Worm (Caenorhabditis elegans) whole organism, young adult: ENCODE results near the gene T04F3.3.

ENCODE experiments used
- B0035.1 ChIP-seq: sonication (generic microtip); optimal IDR thresholded peaks from 2 replicates; lab custom pipeline; 2016; ENCODE audit warnings: missing genetic modification characterization, mild to moderate bottlenecking, missing compliant biosample characterization, missing genotype, missing genetic modification reagents
- B0261.1 ChIP-seq: sonication (generic microtip); optimal IDR thresholded peaks from 2 replicates; lab custom pipeline; 2016; ENCODE audit warnings: mild to moderate bottlenecking, missing genetic modification characterization, moderate library complexity, missing compliant biosample characterization
- D2030.7 ChIP-seq: fragments of 200-800 bp; sonication (Bioruptor generic); IDR thresholded peaks from 2 replicates; pipeline ENCODE4 v1.3.6; 2022; ENCODE audit warnings: missing genetic modification reagents, missing genetic modification characterization, missing compliant biosample characterization
- F10E7.11 ChIP-seq: sonication (generic microtip); optimal IDR thresholded peaks from 2 replicates; lab custom pipeline; 2017; ENCODE audit warnings: mild to moderate bottlenecking, missing genetic modification characterization, moderate library complexity, missing compliant biosample characterization
- F22D6.2 ChIP-seq: sonication (generic microtip); optimal IDR thresholded peaks from 2 replicates; lab custom pipeline; 2016; ENCODE audit warnings: mild to moderate bottlenecking, missing genetic modification characterization, missing compliant biosample characterization
- F33H1.4 ChIP-seq: fragments of 200-800 bp; sonication (Bioruptor generic); IDR thresholded peaks from 2 replicates; pipeline ENCODE4 v1.3.6; 2022; ENCODE audit warnings: missing genetic modification reagents, missing genetic modification characterization, missing compliant biosample characterization
- F37B4.10 ChIP-seq: fragments of 200-800 bp; sonication (Bioruptor generic); IDR thresholded peaks from 2 replicates; pipeline ENCODE4 v1.3.6; 2022; ENCODE audit warnings: missing genetic modification characterization, missing compliant biosample characterization
- F55B11.4 ChIP-seq: sonication (generic microtip); optimal IDR thresholded peaks from 2 replicates; lab custom pipeline; 2016; ENCODE audit warnings: missing compliant biosample characterization, missing genetic modification characterization, borderline replicate concordance; ENCODE audit not compliant: insufficient read depth
- F57A8.1 ChIP-seq: fragments of 200-800 bp; sonication (Bioruptor generic); optimal IDR thresholded peaks from 2 replicates; lab custom pipeline; 2018; ENCODE audit warnings: mild to moderate bottlenecking, missing genetic modification characterization, moderate library complexity, missing compliant biosample characterization
- F57C9.4 ChIP-seq: sonication (generic microtip); optimal IDR thresholded peaks from 2 replicates; lab custom pipeline; 2017; ENCODE audit warnings: mild to moderate bottlenecking, missing genetic modification characterization, missing compliant biosample characterization
- K12H6.12 ChIP-seq: fragments of 200-800 bp; sonication (Bioruptor generic); optimal IDR thresholded peaks from 2 replicates; lab custom pipeline; 2018; ENCODE audit warnings: mild to moderate bottlenecking, missing genetic modification characterization, missing compliant biosample characterization
- Y53F4B.3 ChIP-seq: fragments of 200-800 bp; sonication (Bioruptor generic); IDR thresholded peaks from 2 replicates; pipeline ENCODE4 v1.3.6; 2022; ENCODE audit warnings: missing genetic modification reagents, missing genetic modification characterization, missing compliant biosample characterization
- ZK185.1 ChIP-seq: sonication (generic microtip); optimal IDR thresholded peaks from 2 replicates; lab custom pipeline; 2016; ENCODE audit warnings: mild to moderate bottlenecking, missing genetic modification characterization, missing compliant biosample characterization; ENCODE audit not compliant: poor library complexity, severe bottlenecking
- ama-1 ChIP-seq, 3 experiments: fragments of 150-350 bp in 1 of 3; sonication (generic microtip) in 2 of 3; optimal IDR thresholded peaks; 2 replicates each; lab custom pipeline; 2014 to 2018; ENCODE audit warnings: missing biosample characterization in 2 of 3, missing genetic modification characterization in 2 of 3, missing genetic modification reagents in 2 of 3
- aptf-2 ChIP-seq: fragments of 200-800 bp; sonication (Bioruptor generic); conservative IDR thresholded peaks from 2 replicates; pipeline ENCODE4 v1.3.6; 2022; ENCODE audit warnings: missing genetic modification reagents, missing genetic modification characterization, missing compliant biosample characterization
- aptf-3 ChIP-seq: fragments of 200-800 bp; sonication (Bioruptor generic); IDR thresholded peaks from 2 replicates; pipeline ENCODE4 v1.3.6; 2022; ENCODE audit warnings: missing genetic modification characterization, missing compliant biosample characterization
- athp-1 ChIP-seq: sonication (generic microtip); optimal IDR thresholded peaks from 2 replicates; lab custom pipeline; 2017; ENCODE audit warnings: mild to moderate bottlenecking, missing genetic modification characterization, missing compliant biosample characterization
- attf-5 ChIP-seq: fragments of 200-800 bp; sonication (Bioruptor generic); optimal IDR thresholded peaks from 2 replicates; lab custom pipeline; 2018; ENCODE audit warnings: mild to moderate bottlenecking, missing genetic modification characterization, missing compliant biosample characterization
- cebp-1 ChIP-seq, 2 experiments: fragments of 200-800 bp in 1 of 2; sonication (Bioruptor generic) in 1 of 2; sonication (generic microtip) in 1 of 2; IDR thresholded peaks in 1 of 2; optimal IDR thresholded peaks in 1 of 2; 2 replicates each; pipeline versions ENCODE4 v1.3.6 to Lab custom; 2017 to 2022; ENCODE audit warnings: missing compliant biosample characterization in 2 of 2, missing genetic modification characterization in 2 of 2, mild to moderate bottlenecking in 1 of 2, missing genetic modification reagents in 1 of 2, moderate library complexity in 1 of 2
- ceh-91 ChIP-seq: fragments of 200-800 bp; sonication (Bioruptor generic); IDR thresholded peaks from 2 replicates; pipeline ENCODE4 v1.3.6; 2022; ENCODE audit warnings: missing genetic modification reagents, missing genetic modification characterization, missing compliant biosample characterization
- efl-1 ChIP-seq: fragments of 150-350 bp; optimal IDR thresholded peaks from 2 replicates; lab custom pipeline; 2014; ENCODE audit warnings: missing biosample characterization, missing genetic modification reagents, missing genetic modification characterization
- fkh-3 ChIP-seq: sonication (generic microtip); optimal IDR thresholded peaks from 2 replicates; lab custom pipeline; 2016; ENCODE audit warnings: mild to moderate bottlenecking, missing genetic modification characterization, missing compliant biosample characterization
- hsf-1 ChIP-seq: fragments of 200-800 bp; sonication (Bioruptor generic); IDR thresholded peaks from 2 replicates; pipeline ENCODE4 v1.3.6; 2022; ENCODE audit warnings: missing genetic modification reagents, missing genetic modification characterization, missing compliant biosample characterization
- lin-54 ChIP-seq: fragments of 200-800 bp; sonication (Bioruptor generic); optimal IDR thresholded peaks from 2 replicates; lab custom pipeline; 2018; ENCODE audit warnings: mild to moderate bottlenecking, missing genetic modification characterization, missing compliant biosample characterization
- lsl-1 ChIP-seq: fragments of 200-800 bp; sonication (Bioruptor generic); optimal IDR thresholded peaks from 2 replicates; lab custom pipeline; 2018; ENCODE audit warnings: mild to moderate bottlenecking, missing genetic modification characterization, moderate library complexity, missing compliant biosample characterization
- madf-3 ChIP-seq: fragments of 200-800 bp; sonication (Bioruptor generic); IDR thresholded peaks from 2 replicates; pipeline ENCODE4 v1.3.6; 2022; ENCODE audit warnings: missing genetic modification reagents, missing genetic modification characterization, missing compliant biosample characterization
- madf-6 ChIP-seq: fragments of 200-800 bp; sonication (Bioruptor generic); IDR thresholded peaks from 2 replicates; pipeline ENCODE4 v1.3.6; 2022; ENCODE audit warnings: missing genetic modification reagents, missing genetic modification characterization, missing compliant biosample characterization
- mcd-1 ChIP-seq: fragments of 200-800 bp; sonication (Bioruptor generic); IDR thresholded peaks from 2 replicates; pipeline ENCODE4 v1.3.6; 2022; ENCODE audit warnings: missing genetic modification reagents, missing genetic modification characterization, missing compliant biosample characterization
- mel-28 ChIP-seq: sonication (generic microtip); optimal IDR thresholded peaks from 2 replicates; lab custom pipeline; 2016; ENCODE audit warnings: borderline replicate concordance, mild to moderate bottlenecking, missing genetic modification characterization, missing compliant biosample characterization
- nfyb-1 ChIP-seq: fragments of 200-800 bp; sonication (Bioruptor generic); IDR thresholded peaks from 2 replicates; pipeline ENCODE4 v1.3.6; 2022; ENCODE audit warnings: missing genetic modification reagents, missing genetic modification characterization, missing compliant biosample characterization
- nhr-120 ChIP-seq: fragments of 200-800 bp; sonication (Bioruptor generic); IDR thresholded peaks from 2 replicates; pipeline ENCODE4 v1.3.6; 2022; ENCODE audit warnings: missing genetic modification characterization, missing compliant biosample characterization
- nhr-80 ChIP-seq: sonication (generic microtip); optimal IDR thresholded peaks from 2 replicates; lab custom pipeline; 2016; ENCODE audit warnings: missing genetic modification characterization, missing compliant biosample characterization
- rec-8 ChIP-seq, 2 experiments: sonication (generic microtip); optimal IDR thresholded peaks; 2 replicates each; lab custom pipeline; 2016; ENCODE audit warnings: mild to moderate bottlenecking in 2 of 2, missing genetic modification characterization in 2 of 2, missing genetic modification reagents in 2 of 2, missing genotype in 2 of 2, missing biosample characterization in 1 of 2, missing compliant biosample characterization in 1 of 2, moderate library complexity in 1 of 2
- rpc-1 ChIP-seq, 2 experiments: fragments of 150-350 bp in 1 of 2; sonication (generic microtip) in 1 of 2; optimal IDR thresholded peaks; 2 replicates each; lab custom pipeline; 2014 to 2018; ENCODE audit warnings: missing biosample characterization in 1 of 2, missing genetic modification characterization in 1 of 2, missing genetic modification reagents in 1 of 2, missing genotype in 1 of 2
- snpc-3.4 ChIP-seq: sonication (generic microtip); optimal IDR thresholded peaks from 2 replicates; lab custom pipeline; 2017; ENCODE audit warnings: missing genetic modification characterization, mild to moderate bottlenecking, missing compliant biosample characterization, antibody characterized with exemption, moderate library complexity, missing genotype, missing genetic modification reagents
- sptf-2 ChIP-seq: fragments of 200-800 bp; sonication (Bioruptor generic); optimal IDR thresholded peaks from 2 replicates; lab custom pipeline; 2018; ENCODE audit warnings: mild to moderate bottlenecking, missing genetic modification characterization, missing compliant biosample characterization
- tbp1 ChIP-seq: fragments of 200-800 bp; sonication (Bioruptor generic); optimal IDR thresholded peaks from 2 replicates; lab custom pipeline; 2018; ENCODE audit warnings: mild to moderate bottlenecking, missing genetic modification characterization, missing compliant biosample characterization
- tbx-9 ChIP-seq: sonication (generic microtip); optimal IDR thresholded peaks from 2 replicates; lab custom pipeline; 2016; ENCODE audit warnings: borderline replicate concordance, missing genetic modification characterization, inconsistent platforms, missing compliant biosample characterization
- tlf-1 ChIP-seq: fragments of 200-800 bp; sonication (Bioruptor generic); optimal IDR thresholded peaks from 2 replicates; lab custom pipeline; 2018; ENCODE audit warnings: mild to moderate bottlenecking, missing genetic modification characterization, missing compliant biosample characterization
- unc-62 ChIP-seq: fragments of 150-350 bp; optimal IDR thresholded peaks from 2 replicates; lab custom pipeline; 2014; ENCODE audit warnings: missing biosample characterization, missing genetic modification reagents, missing genetic modification characterization
- ztf-18 ChIP-seq: sonication (generic microtip); optimal IDR thresholded peaks from 2 replicates; lab custom pipeline; 2016; ENCODE audit warnings: missing genotype, mild to moderate bottlenecking, missing genetic modification characterization, missing compliant biosample characterization
- ztf-22 ChIP-seq: fragments of 200-800 bp; sonication (Bioruptor generic); optimal IDR thresholded peaks from 2 replicates; lab custom pipeline; 2018; ENCODE audit warnings: mild to moderate bottlenecking, missing genetic modification characterization, moderate library complexity, missing compliant biosample characterization
- ztf-28 ChIP-seq: fragments of 200-800 bp; sonication (Bioruptor generic); IDR thresholded peaks from 2 replicates; pipeline ENCODE4 v1.3.6; 2022; ENCODE audit warnings: missing genetic modification reagents, missing genetic modification characterization, missing compliant biosample characterization

Gene T04F3.3

ce11 chrV:11730060-11730459, 28.7 kb upstream of the T04F3.3 start, which contains the start of gene rhr-2:
Gene rhr-2 (minus strand): TSS chrV:11730160.
- TF ChIP-seq tlf-1 (no peak), nfyb-1 (GFP tag; lab: Robert Waterston, UW) (no peak), F57A8.1 (no peak), F57C9.4 (tag; lab: Kevin White, UChicago) (no peak), rpc-1 (optimal IDR thresholded peaks at IDR 0.05; lab: Kevin White, UChicago) (no peak), rpc-1 (tag; optimal IDR thresholded peaks at IDR 0.05; lab: Kevin White, UChicago) (no peak), attf-5 (GFP tag; lab: Kevin White, UChicago) (no peak), ZK185.1 (tag; lab: Kevin White, UChicago) (no peak), aptf-2 (GFP tag; lab: Robert Waterston, UW) (no peak), F55B11.4 (tag; lab: Kevin White, UChicago) (no peak), nhr-80 (no peak), athp-1 (tag; lab: Kevin White, UChicago) (no peak), mel-28 (no peak), K12H6.12 (tag; lab: Kevin White, UChicago) (no peak), efl-1 (GFP tag; lab: Kevin White, UChicago) (no peak), B0261.1 (tag; lab: Kevin White, UChicago) (no peak), aptf-3 (GFP tag; lab: Robert Waterston, UW) (no peak)
- TF ChIP-seq, all 124 proteins: peak for 0

- TF ChIP-seq efl-1 (GFP tag; lab: Kevin White, UChicago): no peak
- no peak for TF ChIP-seq ztf-18 (tag; lab: Kevin White, UChicago)
- TF ChIP-seq ztf-22 (GFP tag; lab: Kevin White, UChicago): no peak
- TF ChIP-seq unc-62 (GFP tag; lab: Kevin White, UChicago): no peak
- no peak for TF ChIP-seq tbp1
- TF ChIP-seq ceh-91 (GFP tag; lab: Robert Waterston, UW): no peak
- no peak for TF ChIP-seq hsf-1 (GFP tag; lab: Robert Waterston, UW)
- TF ChIP-seq Y53F4B.3 (GFP tag; lab: Robert Waterston, UW): no peak
- TF ChIP-seq B0035.1 (tag; lab: Kevin White, UChicago): no peak
- TF ChIP-seq F22D6.2 (tag; lab: Kevin White, UChicago): no peak
- TF ChIP-seq rec-8 (tag; optimal IDR thresholded peaks at IDR 0.05; lab: Kevin White, UChicago): no peak
- TF ChIP-seq D2030.7 (GFP tag; lab: Robert Waterston, UW): no peak
- TF ChIP-seq cebp-1 (GFP tag; IDR thresholded peaks at IDR 0.05; lab: Robert Waterston, UW): no peak
- no peak for TF ChIP-seq cebp-1 (tag; optimal IDR thresholded peaks at IDR 0.05; lab: Kevin White, UChicago)
- TF ChIP-seq F10E7.11 (tag; lab: Kevin White, UChicago): no peak
- TF ChIP-seq madf-6 (GFP tag; lab: Robert Waterston, UW): no peak
- TF ChIP-seq aptf-3 (GFP tag; lab: Robert Waterston, UW): no peak
- TF ChIP-seq tbx-9 (tag; lab: Kevin White, UChicago): no peak
- no peak for TF ChIP-seq ama-1 (optimal IDR thresholded peaks at IDR 0.05; lab: Kevin White, UChicago)
- no peak for TF ChIP-seq ama-1 (GFP tag; optimal IDR thresholded peaks at IDR 0.05; lab: Kevin White, UChicago)
- no peak for TF ChIP-seq sptf-2 (GFP tag; lab: Kevin White, UChicago)
These were observed 26.7 kb upstream of the T04F3.3 start for ce11 chrV:11732049-11732448.

ce11 chrV:11733460-11733859, 25.3 kb upstream of the T04F3.3 start, which contains the start of gene npp-22:
Gene npp-22 (minus strand): TSS chrV:11733472.
- TF ChIP-seq D2030.7 (GFP tag; lab: Robert Waterston, UW) (0 out of 2 replicates have a peak, but pooled peaks have one; percentile 22), madf-3 (0 out of 2 replicates have a peak, but pooled peaks have one; percentile 47), K12H6.12 (tag; lab: Kevin White, UChicago) (no peak), ama-1 (optimal IDR thresholded peaks at IDR 0.05; lab: Kevin White, UChicago) (no peak), ama-1 (GFP tag; optimal IDR thresholded peaks at IDR 0.05; lab: Kevin White, UChicago) (no peak), lsl-1 (peak; percentile 40), mcd-1 (GFP tag; lab: Robert Waterston, UW) (peak; percentile 89), F33H1.4 (no peak; the same call in 1 of the 2 replicates), F37B4.10 (GFP tag; lab: Robert Waterston, UW) (no peak), ztf-28 (GFP tag; lab: Robert Waterston, UW) (no peak), snpc-3.4 (tag; lab: Kevin White, UChicago) (peak; percentile 14), nhr-120 (no peak), lin-54 (GFP tag; lab: Kevin White, UChicago) (peak; percentile 90), rec-8 (tag; optimal IDR thresholded peaks at IDR 0.05; lab: Kevin White, UChicago) (no peak), fkh-3 (no peak), nfyb-1 (GFP tag; lab: Robert Waterston, UW) (no peak), aptf-2 (GFP tag; lab: Robert Waterston, UW) (0 out of 2 replicates have a peak, but pooled peaks have one; percentile 46)
